Worm (Caenorhabditis elegans) whole organism, late embryonic: ENCODE results near the gene K11D12.7.

Experiments used
- ceh-2 ChIP-seq: sonication (generic microtip); optimal IDR thresholded peaks from 2 replicates; lab custom pipeline; 2016; ENCODE audit warnings: missing genotype, missing genetic modification characterization, missing compliant biosample characterization
- ceh-24 ChIP-seq: sonication (generic microtip); optimal IDR thresholded peaks from 2 replicates; lab custom pipeline; 2016; ENCODE audit warnings: mild to moderate bottlenecking, missing genetic modification characterization, missing compliant biosample characterization
- ceh-6 ChIP-seq: fragments of 200-800 bp; sonication (Bioruptor generic); optimal IDR thresholded peaks from 2 replicates; lab custom pipeline; 2018; ENCODE audit warnings: mild to moderate bottlenecking, missing genetic modification characterization, missing compliant biosample characterization
- eyg-1 ChIP-seq: sonication (generic microtip); optimal IDR thresholded peaks from 2 replicates; lab custom pipeline; 2016; ENCODE audit warnings: missing genotype, missing genetic modification characterization, missing compliant biosample characterization
- gmeb-2 ChIP-seq: sonication (generic microtip); optimal IDR thresholded peaks from 2 replicates; lab custom pipeline; 2016; ENCODE audit warnings: missing genetic modification characterization, inconsistent platforms, missing compliant biosample characterization
- hlh-30 ChIP-seq: sonication (generic microtip); optimal IDR thresholded peaks from 2 replicates; lab custom pipeline; 2017; ENCODE audit warnings: antibody characterized with exemption, missing genetic modification characterization, missing compliant biosample characterization; ENCODE audit not compliant: insufficient read depth
- hlh-8 ChIP-seq: sonication (generic microtip); optimal IDR thresholded peaks from 2 replicates; lab custom pipeline; 2016; ENCODE audit warnings: missing genotype, missing genetic modification characterization, missing compliant biosample characterization
- nfya-1 ChIP-seq: sonication (generic microtip); optimal IDR thresholded peaks from 2 replicates; lab custom pipeline; 2017; ENCODE audit warnings: missing genetic modification characterization, mild to moderate bottlenecking, missing compliant biosample characterization, antibody characterized with exemption, moderate library complexity
- odd-2 ChIP-seq: sonication (generic microtip); optimal IDR thresholded peaks from 2 replicates; lab custom pipeline; 2017; ENCODE audit warnings: antibody characterized with exemption, mild to moderate bottlenecking, missing genetic modification characterization, missing compliant biosample characterization
- pag-3 ChIP-seq: sonication (generic microtip); optimal IDR thresholded peaks from 2 replicates; lab custom pipeline; 2016; ENCODE audit warnings: missing compliant biosample characterization, missing genetic modification characterization, borderline replicate concordance
- unc-55 ChIP-seq: sonication (generic microtip); optimal IDR thresholded peaks from 2 replicates; lab custom pipeline; 2017; ENCODE audit warnings: missing biosample characterization, missing genetic modification reagents, missing genetic modification characterization
- unc-86 ChIP-seq: sonication (generic microtip); optimal IDR thresholded peaks from 2 replicates; lab custom pipeline; 2016; ENCODE audit warnings: missing genetic modification characterization, missing compliant biosample characterization

- TF ChIP-seq unc-86 (tag; lab: Kevin White, UChicago) (no peak), unc-55 (GFP tag; lab: Kevin White, UChicago) (no peak), ceh-2 (no peak), pag-3 (no peak), nfya-1 (no peak), eyg-1 (tag; lab: Kevin White, UChicago) (no peak), ceh-24 (tag; lab: Kevin White, UChicago) (no peak), gmeb-2 (tag; lab: Kevin White, UChicago) (no peak), hlh-8 (no peak), hlh-30 (tag; lab: Kevin White, UChicago) (no peak), odd-2 (no peak), ceh-6 (GFP tag; lab: Kevin White, UChicago) (no peak)
Observed at ce11 chrV:5053335-5053734, 17.1 kb upstream of the K11D12.7 start, which contains the start of gene cwp-4.
